Fruit fly (Drosophila melanogaster) whole organism, embryonic: ENCODE data around the gene gry.
A peak's percentile ranks its signal among the peaks of the same experiment; 100 is the strongest.

Source experiments
- Bdp1 ChIP-seq: fragments of 200-800 bp; sonication (Bioruptor generic); optimal IDR thresholded peaks from 3 replicates; lab custom pipeline; 2016; ENCODE audit warnings: missing biosample characterization, missing genetic modification characterization
- CG10147 ChIP-seq: fragments of 200-800 bp; sonication (Bioruptor generic); optimal IDR thresholded peaks from 2 replicates; lab custom pipeline; 2019; ENCODE audit warnings: missing biosample characterization, mild to moderate bottlenecking, missing genetic modification characterization, moderate library complexity
- CG1024 ChIP-seq: fragments of 200-800 bp; sonication (Bioruptor generic); IDR thresholded peaks from 2 replicates; pipeline ENCODE4 v1.3.6; 2022; ENCODE audit warnings: missing biosample characterization, missing genetic modification characterization
- CG12104 ChIP-seq: fragments of 200-800 bp; sonication (Bioruptor generic); optimal IDR thresholded peaks from 3 replicates; lab custom pipeline; 2016; ENCODE audit warnings: missing biosample characterization, missing genetic modification characterization
- CG12155 ChIP-seq: fragments of 200-800 bp; sonication (Bioruptor generic); optimal IDR thresholded peaks from 3 replicates; lab custom pipeline; 2016; ENCODE audit warnings: missing biosample characterization, missing genetic modification characterization
- CG17829 ChIP-seq: fragments of 200-800 bp; optimal IDR thresholded peaks from 2 replicates; lab custom pipeline; 2019; ENCODE audit warnings: missing biosample characterization, mild to moderate bottlenecking, missing genetic modification characterization, moderate library complexity
- CG3407 ChIP-seq: fragments of 200-800 bp; sonication (Bioruptor generic); optimal IDR thresholded peaks from 2 replicates; lab custom pipeline; 2018; ENCODE audit warnings: missing biosample characterization, mild to moderate bottlenecking, missing genetic modification characterization
- CG4854 ChIP-seq: fragments of 200-800 bp; sonication (Bioruptor generic); optimal IDR thresholded peaks from 2 replicates; lab custom pipeline; 2016; ENCODE audit warnings: missing biosample characterization, missing genetic modification characterization, inconsistent platforms
- CG6689 ChIP-seq: fragments of 200-800 bp; sonication (Bioruptor generic); IDR thresholded peaks from 2 replicates; pipeline ENCODE4 v1.3.6; 2022; ENCODE audit warnings: missing biosample characterization, missing genetic modification characterization
- CG6791 ChIP-seq: fragments of 200-800 bp; sonication (Bioruptor generic); IDR thresholded peaks from 3 replicates; pipeline ENCODE4 v1.3.6; 2022; ENCODE audit warnings: missing biosample characterization, missing genetic modification characterization; ENCODE audit not compliant: partially characterized antibody
- Ets65A ChIP-seq: fragments of 200-800 bp; sonication (Bioruptor generic); peaks from one replicate; lab custom pipeline; 2016; ENCODE audit warnings: missing biosample characterization, missing genetic modification characterization
- Lpt ChIP-seq: fragments of >200 bp; optimal IDR thresholded peaks from 2 replicates; lab custom pipeline; 2018; ENCODE audit warnings: missing biosample characterization, missing genetic modification characterization
- Mrtf ChIP-seq: fragments of 200-800 bp; sonication (Bioruptor generic); IDR thresholded peaks from 3 replicates; pipeline ENCODE4 v1.3.6; 2022; ENCODE audit warnings: missing biosample characterization, missing genetic modification characterization
- NC2α ChIP-seq: fragments of 200-800 bp; sonication (Bioruptor generic); optimal IDR thresholded peaks from 2 replicates; lab custom pipeline; 2016; ENCODE audit warnings: missing biosample characterization, missing genetic modification characterization
- Sry-β ChIP-seq: fragments of 200-800 bp; sonication (Bioruptor generic); optimal IDR thresholded peaks from 2 replicates; lab custom pipeline; 2018; ENCODE audit warnings: missing biosample characterization, mild to moderate bottlenecking, missing genetic modification characterization, moderate library complexity
- Xrp1 ChIP-seq: fragments of 200-800 bp; sonication (Bioruptor generic); IDR thresholded peaks from 2 replicates; pipeline ENCODE4 v1.3.6; 2022; ENCODE audit warnings: missing biosample characterization, missing genetic modification characterization
- ap ChIP-seq: fragments of 200-800 bp; sonication (Bioruptor generic); IDR thresholded peaks from 2 replicates; pipeline ENCODE4 v1.3.6; 2022; ENCODE audit warnings: missing biosample characterization, missing genetic modification characterization
- chm ChIP-seq: fragments of 200-800 bp; sonication (Bioruptor generic); IDR thresholded peaks from 2 replicates; pipeline ENCODE4 v1.3.6; 2022; ENCODE audit warnings: missing biosample characterization, missing genetic modification characterization
- corto ChIP-seq: fragments of 200-800 bp; sonication (Bioruptor generic); optimal IDR thresholded peaks from 2 replicates; lab custom pipeline; 2016; ENCODE audit warnings: missing biosample characterization, mild to moderate bottlenecking, missing genetic modification characterization, moderate library complexity
- gem ChIP-seq: fragments of 200-800 bp; sonication (Bioruptor generic); optimal IDR thresholded peaks from 2 replicates; lab custom pipeline; 2019; ENCODE audit warnings: missing biosample characterization, mild to moderate bottlenecking, missing genetic modification characterization, moderate library complexity
- lbe ChIP-seq: fragments of 200-800 bp; sonication (Bioruptor generic); optimal IDR thresholded peaks from 2 replicates; lab custom pipeline; 2016; ENCODE audit warnings: missing biosample characterization, mild to moderate bottlenecking, missing genetic modification characterization
- nmo ChIP-seq: fragments of 200-800 bp; sonication (Bioruptor generic); optimal IDR thresholded peaks from 2 replicates; lab custom pipeline; 2018; ENCODE audit warnings: missing biosample characterization, mild to moderate bottlenecking, missing genetic modification characterization, moderate library complexity
- salm ChIP-seq: fragments of 200-800 bp; sonication (Bioruptor generic); optimal IDR thresholded peaks from 2 replicates; lab custom pipeline; 2018; ENCODE audit warnings: missing biosample characterization, mild to moderate bottlenecking, missing genetic modification characterization
- sens ChIP-seq: fragments of 200-800 bp; sonication (Bioruptor generic); peaks from one replicate; lab custom pipeline; 2016; ENCODE audit warnings: missing biosample characterization, missing genetic modification characterization
- sob ChIP-seq: fragments of 200-800 bp; sonication (Bioruptor generic); IDR thresholded peaks from 2 replicates; pipeline ENCODE4 v1.3.6; 2022; ENCODE audit warnings: missing biosample characterization, missing genetic modification characterization
- vnd ChIP-seq: fragments of 200-800 bp; sonication (Bioruptor generic); IDR thresholded peaks from 3 replicates; pipeline ENCODE4 v1.3.6; 2022; ENCODE audit warnings: missing biosample characterization, missing genetic modification characterization; ENCODE audit not compliant: partially characterized antibody

gry gene

dm6 chr3L:3259703-3260102, 60.8 kb downstream of the gry start (continued):
- TF ChIP-seq vnd (GFP tag; lab: Robert Waterston, UW) (no peak), Xrp1 (GFP tag; lab: Robert Waterston, UW) (peak; percentile 45; the same call in 1 of the 2 replicates), ap (GFP tag; lab: Robert Waterston, UW) (no peak), nmo (GFP tag; lab: Kevin White, UChicago) (peak; percentile 5), sens (peak; percentile 72), CG4854 (no peak), CG12104 (GFP tag; lab: Kevin White, UChicago) (no peak), CG6791 (GFP tag; lab: Robert Waterston, UW) (no peak), Bdp1 (GFP tag; lab: Kevin White, UChicago) (no peak), CG12155 (GFP tag; lab: Kevin White, UChicago) (no peak), lbe (GFP tag; lab: Kevin White, UChicago) (peak; percentile 49), Sry-β (GFP tag; lab: Kevin White, UChicago) (no peak), sob (GFP tag; lab: Robert Waterston, UW) (no peak), CG10147 (GFP tag; lab: Kevin White, UChicago) (no peak), NC2α (GFP tag; lab: Kevin White, UChicago) (no peak), Mrtf (GFP tag; lab: Robert Waterston, UW) (no peak), gem (peak; percentile 24), CG1024 (GFP tag; lab: Robert Waterston, UW) (no peak), chm (GFP tag; lab: Robert Waterston, UW) (no peak), Lpt (no peak), CG3407 (GFP tag; lab: Kevin White, UChicago) (no peak), corto (GFP tag; lab: Kevin White, UChicago) (peak; percentile 20), CG6689 (GFP tag; lab: Robert Waterston, UW) (0 out of 2 replicates have a peak, but pooled peaks have one; percentile 18), salm (tag; lab: Kevin White, UChicago) (no peak), CG17829 (tag; lab: Kevin White, UChicago) (no peak), Ets65A (GFP tag; lab: Kevin White, UChicago) (no peak)
- TF ChIP-seq, all 482 proteins: peak for 28
